Worm (Caenorhabditis elegans) whole organism, late embryonic: ENCODE measurements around the gene Y39D8A.1.
A peak's percentile ranks its signal among the peaks of the same experiment; 100 is the strongest.

Experiments
- C08G9.2 ChIP-seq: sonication (generic microtip); optimal IDR thresholded peaks from 2 replicates; lab custom pipeline; 2016; ENCODE audit warnings: mild to moderate bottlenecking, missing genetic modification characterization, moderate library complexity, missing compliant biosample characterization
- K09A11.1 ChIP-seq: sonication (generic microtip); optimal IDR thresholded peaks from 2 replicates; lab custom pipeline; 2017; ENCODE audit warnings: antibody characterized with exemption, mild to moderate bottlenecking, missing genetic modification characterization, missing compliant biosample characterization; ENCODE audit not compliant: insufficient read depth
- T23F11.4 ChIP-seq: fragments of 200-800 bp; sonication (Bioruptor generic); optimal IDR thresholded peaks from 2 replicates; lab custom pipeline; 2018; ENCODE audit warnings: mild to moderate bottlenecking, missing genetic modification characterization, missing compliant biosample characterization
- ceh-19 ChIP-seq: fragments of 200-800 bp; sonication (Bioruptor generic); optimal IDR thresholded peaks from 2 replicates; lab custom pipeline; 2018; ENCODE audit warnings: mild to moderate bottlenecking, missing genetic modification characterization, missing compliant biosample characterization
- ceh-2 ChIP-seq: sonication (generic microtip); optimal IDR thresholded peaks from 2 replicates; lab custom pipeline; 2016; ENCODE audit warnings: missing genotype, missing genetic modification characterization, missing compliant biosample characterization
- ceh-22 ChIP-seq: sonication (generic microtip); optimal IDR thresholded peaks from 2 replicates; lab custom pipeline; 2017; ENCODE audit warnings: missing biosample characterization, missing genetic modification characterization
- ceh-31 ChIP-seq: sonication (generic microtip); optimal IDR thresholded peaks from 2 replicates; lab custom pipeline; 2016; ENCODE audit warnings: missing genetic modification characterization, missing compliant biosample characterization
- ceh-34 ChIP-seq: sonication (generic microtip); optimal IDR thresholded peaks from 2 replicates; lab custom pipeline; 2016; ENCODE audit warnings: mild to moderate bottlenecking, missing genetic modification characterization, missing compliant biosample characterization
- ceh-45 ChIP-seq: fragments of 200-800 bp; sonication (Bioruptor generic); IDR thresholded peaks from 2 replicates; pipeline ENCODE4 v1.3.6; 2022; ENCODE audit warnings: missing genetic modification reagents, missing genetic modification characterization, missing compliant biosample characterization
- ceh-6 ChIP-seq: fragments of 200-800 bp; sonication (Bioruptor generic); optimal IDR thresholded peaks from 2 replicates; lab custom pipeline; 2018; ENCODE audit warnings: mild to moderate bottlenecking, missing genetic modification characterization, missing compliant biosample characterization
- ceh-9 ChIP-seq: sonication (generic microtip); optimal IDR thresholded peaks from 2 replicates; lab custom pipeline; 2016; ENCODE audit warnings: mild to moderate bottlenecking, missing genetic modification characterization, inconsistent platforms, missing compliant biosample characterization
- dmd-4 ChIP-seq: sonication (generic microtip); optimal IDR thresholded peaks from 2 replicates; lab custom pipeline; 2016; ENCODE audit warnings: borderline replicate concordance, missing genetic modification characterization, missing compliant biosample characterization
- elt-4 ChIP-seq: sonication (generic microtip); optimal IDR thresholded peaks from 2 replicates; lab custom pipeline; 2016; ENCODE audit warnings: missing genetic modification characterization, missing compliant biosample characterization
- ets-4 ChIP-seq: sonication (generic microtip); optimal IDR thresholded peaks from 2 replicates; lab custom pipeline; 2016; ENCODE audit warnings: missing genetic modification characterization, missing compliant biosample characterization
- eyg-1 ChIP-seq: sonication (generic microtip); optimal IDR thresholded peaks from 2 replicates; lab custom pipeline; 2016; ENCODE audit warnings: missing genotype, missing genetic modification characterization, missing compliant biosample characterization
- fax-1 ChIP-seq: sonication (generic microtip); optimal IDR thresholded peaks from 2 replicates; lab custom pipeline; 2016; ENCODE audit warnings: missing genotype, missing genetic modification characterization, missing compliant biosample characterization
- fkh-6 ChIP-seq: sonication (generic microtip); optimal IDR thresholded peaks from 2 replicates; lab custom pipeline; 2016; ENCODE audit warnings: missing genetic modification characterization, missing compliant biosample characterization
- hlh-15 ChIP-seq: sonication (generic microtip); optimal IDR thresholded peaks from 2 replicates; lab custom pipeline; 2016; ENCODE audit warnings: missing genetic modification characterization, missing compliant biosample characterization
- hlh-30 ChIP-seq: sonication (generic microtip); optimal IDR thresholded peaks from 2 replicates; lab custom pipeline; 2017; ENCODE audit warnings: antibody characterized with exemption, missing genetic modification characterization, missing compliant biosample characterization; ENCODE audit not compliant: insufficient read depth
- hlh-6 ChIP-seq: sonication (generic microtip); optimal IDR thresholded peaks from 2 replicates; lab custom pipeline; 2016; ENCODE audit warnings: missing genotype, missing genetic modification characterization, missing compliant biosample characterization
- hlh-8 ChIP-seq: sonication (generic microtip); optimal IDR thresholded peaks from 2 replicates; lab custom pipeline; 2016; ENCODE audit warnings: missing genotype, missing genetic modification characterization, missing compliant biosample characterization
- lin-11 ChIP-seq: fragments of 200-800 bp; sonication (Bioruptor generic); optimal IDR thresholded peaks from 2 replicates; lab custom pipeline; 2018; ENCODE audit warnings: mild to moderate bottlenecking, missing genetic modification characterization, missing compliant biosample characterization
- nhr-11 ChIP-seq: fragments of 150-350 bp; optimal IDR thresholded peaks from 2 replicates; lab custom pipeline; 2014; ENCODE audit warnings: missing biosample characterization, missing genetic modification characterization
- nhr-232 ChIP-seq: sonication (generic microtip); optimal IDR thresholded peaks from 2 replicates; lab custom pipeline; 2016; ENCODE audit warnings: missing genetic modification characterization, missing compliant biosample characterization
- odd-2 ChIP-seq: sonication (generic microtip); optimal IDR thresholded peaks from 2 replicates; lab custom pipeline; 2017; ENCODE audit warnings: antibody characterized with exemption, mild to moderate bottlenecking, missing genetic modification characterization, missing compliant biosample characterization
- pag-3 ChIP-seq: sonication (generic microtip); optimal IDR thresholded peaks from 2 replicates; lab custom pipeline; 2016; ENCODE audit warnings: missing compliant biosample characterization, missing genetic modification characterization, borderline replicate concordance
- pax-1 ChIP-seq: fragments of 150-350 bp; optimal IDR thresholded peaks from 2 replicates; lab custom pipeline; 2014; ENCODE audit warnings: missing biosample characterization, missing genetic modification characterization
- pha-2 ChIP-seq: sonication (generic microtip); optimal IDR thresholded peaks from 2 replicates; lab custom pipeline; 2017; ENCODE audit warnings: mild to moderate bottlenecking, missing genetic modification characterization, missing compliant biosample characterization
- pros-1 ChIP-seq: fragments of 150-350 bp; optimal IDR thresholded peaks from 2 replicates; lab custom pipeline; 2014; ENCODE audit warnings: missing biosample characterization, missing genetic modification reagents, missing genetic modification characterization
- sdc-2 ChIP-seq: sonication (generic microtip); optimal IDR thresholded peaks from 2 replicates; lab custom pipeline; 2016; ENCODE audit warnings: missing genotype, missing genetic modification characterization, missing compliant biosample characterization
- sox-2 ChIP-seq: fragments of 200-800 bp; sonication (Bioruptor generic); IDR thresholded peaks from 2 replicates; pipeline ENCODE4 v1.3.6; 2022; ENCODE audit warnings: missing genetic modification reagents, missing genetic modification characterization, missing compliant biosample characterization
- sox-4 ChIP-seq: sonication (generic microtip); optimal IDR thresholded peaks from 2 replicates; lab custom pipeline; 2017; ENCODE audit warnings: mild to moderate bottlenecking, missing genetic modification characterization, inconsistent platforms, missing compliant biosample characterization
- syd-9 ChIP-seq: sonication (generic microtip); optimal IDR thresholded peaks from 2 replicates; lab custom pipeline; 2016; ENCODE audit warnings: mild to moderate bottlenecking, missing genetic modification characterization, moderate library complexity, missing compliant biosample characterization
- tbx-2 ChIP-seq: sonication (generic microtip); optimal IDR thresholded peaks from 2 replicates; lab custom pipeline; 2016; ENCODE audit warnings: missing genetic modification characterization, missing compliant biosample characterization
- tbx-7 ChIP-seq: sonication (generic microtip); optimal IDR thresholded peaks from 2 replicates; lab custom pipeline; 2016; ENCODE audit warnings: missing genotype, missing genetic modification characterization, missing compliant biosample characterization
- ttx-3 ChIP-seq: sonication (generic microtip); optimal IDR thresholded peaks from 2 replicates; lab custom pipeline; 2016; ENCODE audit warnings: missing genetic modification reagents, missing genetic modification characterization, missing compliant biosample characterization
- unc-42 ChIP-seq: sonication (generic microtip); optimal IDR thresholded peaks from 2 replicates; lab custom pipeline; 2016; ENCODE audit warnings: missing genotype, missing genetic modification characterization, missing compliant biosample characterization
- unc-55 ChIP-seq: sonication (generic microtip); optimal IDR thresholded peaks from 2 replicates; lab custom pipeline; 2017; ENCODE audit warnings: missing biosample characterization, missing genetic modification reagents, missing genetic modification characterization
- ztf-16 ChIP-seq: sonication (generic microtip); optimal IDR thresholded peaks from 2 replicates; lab custom pipeline; 2017; ENCODE audit warnings: missing genetic modification characterization, missing compliant biosample characterization

Y39D8A.1 gene

DNA sequence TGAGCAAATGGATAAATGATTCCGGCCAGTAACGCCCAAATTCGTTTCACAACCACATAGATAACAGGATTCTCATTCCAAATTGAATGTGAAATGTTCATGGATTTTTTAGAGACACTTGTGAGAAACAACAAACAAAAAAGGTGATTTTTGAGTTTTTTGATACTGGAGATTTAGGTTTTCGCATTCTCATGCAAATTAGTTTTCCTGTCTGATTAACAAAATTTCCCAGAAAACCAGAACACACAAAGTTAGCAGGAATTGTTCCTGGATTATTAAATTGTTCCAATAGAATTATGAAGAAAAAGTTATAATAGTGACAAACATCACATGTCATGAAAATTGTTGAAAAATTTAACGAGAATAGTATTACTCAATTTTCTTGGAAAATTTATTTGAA is 24.7 kb downstream of the Y39D8A.1 start, which contains the start of gene srh-33:
Gene srh-33, minus strand, starts transcription at position 101 of the 400 bp plus-strand sequence.
- TF ChIP-seq lin-11 (no peak), T23F11.4 (GFP tag; lab: Kevin White, UChicago) (no peak), dmd-4 (tag; lab: Kevin White, UChicago) (no peak), eyg-1 (tag; lab: Kevin White, UChicago) (no peak), K09A11.1 (tag; lab: Kevin White, UChicago) (no peak), syd-9 (tag; lab: Kevin White, UChicago) (no peak), odd-2 (no peak), C08G9.2 (tag; lab: Kevin White, UChicago) (no peak), fax-1 (tag; lab: Kevin White, UChicago) (no peak), pax-1 (tag; lab: Kevin White, UChicago) (no peak), tbx-2 (tag; lab: Kevin White, UChicago) (no peak), fkh-6 (tag; lab: Kevin White, UChicago) (no peak), ztf-16 (tag; lab: Kevin White, UChicago) (no peak), ceh-31 (no peak), pros-1 (tag; lab: Kevin White, UChicago) (no peak), ceh-2 (tag; lab: Kevin White, UChicago) (no peak), hlh-15 (no peak), ttx-3 (tag; lab: Kevin White, UChicago) (no peak), ceh-6 (no peak), pag-3 (no peak)

DNA sequence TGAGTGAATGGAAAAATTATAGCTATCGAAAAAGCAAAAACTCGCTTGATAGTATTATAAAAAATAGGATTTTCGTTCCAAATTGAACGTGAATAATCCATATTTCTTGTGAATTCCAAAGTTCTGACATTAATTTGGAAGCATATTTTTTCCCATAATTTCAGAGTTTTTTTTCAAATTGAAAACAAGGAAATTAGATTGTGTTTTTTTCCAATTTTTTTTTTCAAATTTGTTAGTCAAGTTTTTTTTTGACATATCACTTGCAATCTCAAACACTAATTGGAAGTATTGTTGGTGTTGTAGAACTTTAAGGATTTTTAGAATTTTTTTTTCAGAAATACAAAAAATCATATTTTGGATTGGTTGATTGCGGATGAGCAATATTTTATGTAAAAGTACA is 28.0 kb downstream of the Y39D8A.1 start, which contains the start of gene srh-34:
Gene srh-34, minus strand, starts transcription at position 101 of the 400 bp plus-strand sequence.
- TF ChIP-seq ceh-45 (GFP tag; lab: Robert Waterston, UW): no peak
- no peak for TF ChIP-seq pax-1 (tag; lab: Kevin White, UChicago)
- no peak for TF ChIP-seq syd-9 (tag; lab: Kevin White, UChicago)
- TF ChIP-seq sox-2 (GFP tag; lab: Robert Waterston, UW): no peak
- no peak for TF ChIP-seq odd-2
- TF ChIP-seq ceh-34 (tag; lab: Kevin White, UChicago): no peak
- TF ChIP-seq eyg-1 (tag; lab: Kevin White, UChicago): no peak
- no peak for TF ChIP-seq ttx-3 (tag; lab: Kevin White, UChicago)

DNA sequence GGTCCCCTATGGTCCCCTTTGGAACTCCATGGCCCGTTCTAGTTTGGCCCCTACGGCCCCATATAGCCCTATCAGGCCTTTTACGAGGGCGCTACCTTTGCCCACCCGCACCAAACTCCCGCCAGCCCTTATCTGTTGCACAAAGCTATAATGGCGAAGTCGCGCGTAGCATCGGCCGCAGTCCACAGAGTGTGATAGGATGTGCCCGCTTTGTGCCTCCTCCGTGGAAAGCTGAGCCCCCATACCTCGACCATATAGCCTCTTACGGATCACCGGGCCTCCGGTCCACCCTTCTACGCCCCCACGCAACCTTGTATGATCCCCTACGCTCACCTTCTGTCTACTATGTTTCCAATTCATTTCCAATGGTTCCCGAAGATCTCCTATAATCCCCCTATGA is 28.5 kb downstream of the Y39D8A.1 start:
- TF ChIP-seq hlh-6 (tag; lab: Kevin White, UChicago) (peak; percentile 18), nhr-11 (no peak), sdc-2 (tag; lab: Kevin White, UChicago) (peak; percentile 20), ttx-3 (tag; lab: Kevin White, UChicago) (no peak), dmd-4 (tag; lab: Kevin White, UChicago) (peak; percentile 6)

DNA sequence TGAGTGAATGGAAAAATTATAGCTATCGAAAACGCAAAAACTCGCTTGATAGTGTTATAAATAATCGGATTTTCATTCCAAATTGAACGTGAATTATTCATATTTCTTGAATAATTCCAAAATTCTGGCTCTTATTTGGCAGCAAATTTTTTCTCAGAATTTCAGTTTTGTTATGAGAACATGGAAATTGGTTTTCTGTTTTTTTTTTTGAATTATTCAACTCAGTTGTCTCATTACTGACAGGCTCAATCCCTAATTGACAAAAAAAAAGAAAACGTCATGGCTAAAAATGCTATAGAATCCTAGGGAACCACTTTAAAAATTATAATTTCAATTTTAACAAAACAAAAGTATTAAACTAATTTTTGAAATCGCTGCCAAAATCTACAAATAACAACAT is 30.6 kb downstream of the Y39D8A.1 start, which contains the start of gene srh-35:
Gene srh-35, minus strand, starts transcription at position 101 of the 400 bp plus-strand sequence.
- TF ChIP-seq lin-11 (no peak), ceh-19 (GFP tag; lab: Kevin White, UChicago) (no peak), pag-3 (no peak), K09A11.1 (tag; lab: Kevin White, UChicago) (no peak)

DNA sequence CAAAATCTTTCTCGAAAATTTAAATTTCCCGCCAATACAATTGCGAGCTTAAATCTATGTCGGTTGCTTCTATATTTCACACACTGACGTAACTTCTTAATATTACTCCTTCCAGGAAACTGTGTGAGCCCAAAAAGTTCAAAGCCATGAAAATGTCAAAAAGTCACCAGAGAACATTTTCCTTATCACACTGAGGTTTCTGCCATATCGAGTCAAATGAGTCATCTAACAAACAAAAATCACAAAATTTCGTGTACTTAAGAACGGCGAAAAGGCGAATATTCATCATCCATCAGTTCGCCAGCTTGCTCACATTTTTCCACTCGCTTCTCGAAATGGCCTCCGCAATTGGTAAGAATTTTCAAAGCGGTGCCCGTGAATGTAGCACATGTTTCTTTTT is 31.2 kb downstream of the Y39D8A.1 start, which contains the start of gene M02H5.8:
Gene M02H5.8, plus strand, starts transcription at position 297 of the 400 bp plus-strand sequence.
- TF ChIP-seq elt-4 (no peak), ets-4 (no peak)

DNA sequence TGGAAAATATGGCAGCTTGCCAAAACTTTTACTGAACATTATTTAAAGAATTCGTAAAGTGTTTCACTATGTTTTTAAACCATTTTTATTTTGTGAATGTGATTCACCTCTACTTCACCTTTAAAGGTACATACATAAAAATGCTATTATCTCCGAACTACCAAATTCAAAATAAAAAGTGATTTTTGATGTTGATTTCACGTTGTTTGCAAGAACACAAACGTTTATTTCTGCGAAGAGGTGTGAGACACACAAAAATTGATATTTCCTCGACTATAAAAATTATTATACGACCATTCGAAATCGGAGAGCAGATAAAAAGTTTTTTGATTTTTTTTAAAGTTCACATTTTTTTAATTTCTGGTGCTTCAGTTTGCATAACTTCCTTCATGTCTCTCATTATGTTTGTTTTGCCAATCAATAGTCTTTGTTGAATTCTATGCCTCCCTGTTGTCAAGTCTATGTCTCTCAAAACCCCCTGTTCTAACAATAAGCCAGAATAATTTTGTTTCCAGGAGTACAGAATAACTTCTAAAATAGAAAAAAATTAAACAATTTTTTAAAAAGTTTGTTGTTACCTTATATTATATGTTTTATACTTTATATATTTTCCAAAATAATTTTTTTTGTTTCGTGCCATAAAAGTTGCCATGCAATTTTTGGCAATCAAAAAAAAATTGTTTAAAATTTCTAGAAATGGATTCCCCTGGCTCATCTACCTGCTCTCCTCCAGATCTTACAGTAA is 32.4 kb downstream of the Y39D8A.1 start, which contains the start of gene nhr-123:
Gene nhr-123, plus strand, starts transcription at position 695 of the 745 bp plus-strand sequence.
- TF ChIP-seq unc-55 (GFP tag; lab: Kevin White, UChicago) (no peak), nhr-11 (no peak), ztf-16 (tag; lab: Kevin White, UChicago) (no peak), eyg-1 (tag; lab: Kevin White, UChicago) (no peak), sox-4 (no peak), hlh-6 (tag; lab: Kevin White, UChicago) (no peak), pha-2 (no peak), tbx-2 (tag; lab: Kevin White, UChicago) (no peak), nhr-232 (tag; lab: Kevin White, UChicago) (no peak), ceh-19 (GFP tag; lab: Kevin White, UChicago) (no peak), tbx-7 (tag; lab: Kevin White, UChicago) (no peak), hlh-15 (no peak), ceh-22 (tag; lab: Kevin White, UChicago) (no peak), unc-42 (tag; lab: Kevin White, UChicago) (no peak), sdc-2 (tag; lab: Kevin White, UChicago) (no peak), hlh-8 (tag; lab: Kevin White, UChicago) (no peak), elt-4 (no peak), sox-2 (GFP tag; lab: Robert Waterston, UW) (no peak), ceh-9 (no peak), hlh-30 (tag; lab: Kevin White, UChicago) (no peak)
